Worm (Caenorhabditis elegans) whole organism, late embryonic: ENCODE data around the gene Y69A2AR.25.

Source experiments
- C08G9.2 ChIP-seq: sonication (generic microtip); optimal IDR thresholded peaks from 2 replicates; lab custom pipeline; 2016; ENCODE audit warnings: mild to moderate bottlenecking, missing genetic modification characterization, moderate library complexity, missing compliant biosample characterization
- K02D7.2 ChIP-seq: sonication (generic microtip); optimal IDR thresholded peaks from 2 replicates; lab custom pipeline; 2017; ENCODE audit warnings: mild to moderate bottlenecking, missing genetic modification characterization, missing compliant biosample characterization
- ahr-1 ChIP-seq: sonication (generic microtip); optimal IDR thresholded peaks from 2 replicates; lab custom pipeline; 2016; ENCODE audit warnings: missing genetic modification characterization, missing compliant biosample characterization
- ama-1 ChIP-seq: fragments of 150-350 bp; optimal IDR thresholded peaks from 2 replicates; lab custom pipeline; 2014
- ceh-14 ChIP-seq: sonication (generic microtip); optimal IDR thresholded peaks from 2 replicates; lab custom pipeline; 2016; ENCODE audit warnings: missing genotype, missing genetic modification characterization, missing compliant biosample characterization
- ceh-19 ChIP-seq: fragments of 200-800 bp; sonication (Bioruptor generic); optimal IDR thresholded peaks from 2 replicates; lab custom pipeline; 2018; ENCODE audit warnings: mild to moderate bottlenecking, missing genetic modification characterization, missing compliant biosample characterization
- ceh-2 ChIP-seq: sonication (generic microtip); optimal IDR thresholded peaks from 2 replicates; lab custom pipeline; 2016; ENCODE audit warnings: missing genotype, missing genetic modification characterization, missing compliant biosample characterization
- ceh-22 ChIP-seq: sonication (generic microtip); optimal IDR thresholded peaks from 2 replicates; lab custom pipeline; 2017; ENCODE audit warnings: missing biosample characterization, missing genetic modification characterization
- ceh-24 ChIP-seq: sonication (generic microtip); optimal IDR thresholded peaks from 2 replicates; lab custom pipeline; 2016; ENCODE audit warnings: mild to moderate bottlenecking, missing genetic modification characterization, missing compliant biosample characterization
- ceh-30 ChIP-seq: fragments of 150-350 bp; optimal IDR thresholded peaks from 2 replicates; lab custom pipeline; 2014; ENCODE audit warnings: missing biosample characterization, missing genetic modification characterization
- ceh-34 ChIP-seq: sonication (generic microtip); optimal IDR thresholded peaks from 2 replicates; lab custom pipeline; 2016; ENCODE audit warnings: mild to moderate bottlenecking, missing genetic modification characterization, missing compliant biosample characterization
- ceh-45 ChIP-seq: fragments of 200-800 bp; sonication (Bioruptor generic); IDR thresholded peaks from 2 replicates; pipeline ENCODE4 v1.3.6; 2022; ENCODE audit warnings: missing genetic modification reagents, missing genetic modification characterization, missing compliant biosample characterization
- ceh-9 ChIP-seq: sonication (generic microtip); optimal IDR thresholded peaks from 2 replicates; lab custom pipeline; 2016; ENCODE audit warnings: mild to moderate bottlenecking, missing genetic modification characterization, inconsistent platforms, missing compliant biosample characterization
- che-1 ChIP-seq: sonication (generic microtip); optimal IDR thresholded peaks from 2 replicates; lab custom pipeline; 2016; ENCODE audit warnings: mild to moderate bottlenecking, missing genetic modification characterization, missing compliant biosample characterization
- dve-1 ChIP-seq: sonication (generic microtip); optimal IDR thresholded peaks from 2 replicates; lab custom pipeline; 2017; ENCODE audit warnings: antibody characterized with exemption, mild to moderate bottlenecking, missing genetic modification characterization, missing compliant biosample characterization
- elt-4 ChIP-seq: sonication (generic microtip); optimal IDR thresholded peaks from 2 replicates; lab custom pipeline; 2016; ENCODE audit warnings: missing genetic modification characterization, missing compliant biosample characterization
- ets-4 ChIP-seq: sonication (generic microtip); optimal IDR thresholded peaks from 2 replicates; lab custom pipeline; 2016; ENCODE audit warnings: missing genetic modification characterization, missing compliant biosample characterization
- eyg-1 ChIP-seq: sonication (generic microtip); optimal IDR thresholded peaks from 2 replicates; lab custom pipeline; 2016; ENCODE audit warnings: missing genotype, missing genetic modification characterization, missing compliant biosample characterization
- fax-1 ChIP-seq: sonication (generic microtip); optimal IDR thresholded peaks from 2 replicates; lab custom pipeline; 2016; ENCODE audit warnings: missing genotype, missing genetic modification characterization, missing compliant biosample characterization
- fkh-10 ChIP-seq: fragments of 150-350 bp; optimal IDR thresholded peaks from 2 replicates; lab custom pipeline; 2014; ENCODE audit warnings: missing biosample characterization, missing genetic modification reagents, missing genetic modification characterization
- fkh-6 ChIP-seq: sonication (generic microtip); optimal IDR thresholded peaks from 2 replicates; lab custom pipeline; 2016; ENCODE audit warnings: missing genetic modification characterization, missing compliant biosample characterization
- hlh-13 ChIP-seq: fragments of 200-800 bp; sonication (Bioruptor generic); optimal IDR thresholded peaks from 2 replicates; lab custom pipeline; 2018; ENCODE audit warnings: mild to moderate bottlenecking, missing genetic modification characterization, missing compliant biosample characterization
- hlh-8 ChIP-seq: sonication (generic microtip); optimal IDR thresholded peaks from 2 replicates; lab custom pipeline; 2016; ENCODE audit warnings: missing genotype, missing genetic modification characterization, missing compliant biosample characterization
- lim-6 ChIP-seq: sonication (generic microtip); optimal IDR thresholded peaks from 2 replicates; lab custom pipeline; 2016; ENCODE audit warnings: missing genetic modification characterization, missing compliant biosample characterization
- mec-3 ChIP-seq: sonication (generic microtip); optimal IDR thresholded peaks from 2 replicates; lab custom pipeline; 2016; ENCODE audit warnings: borderline replicate concordance, missing genetic modification characterization, missing compliant biosample characterization
- nfya-1 ChIP-seq: sonication (generic microtip); optimal IDR thresholded peaks from 2 replicates; lab custom pipeline; 2017; ENCODE audit warnings: missing genetic modification characterization, mild to moderate bottlenecking, missing compliant biosample characterization, antibody characterized with exemption, moderate library complexity
- nhr-11 ChIP-seq: fragments of 150-350 bp; optimal IDR thresholded peaks from 2 replicates; lab custom pipeline; 2014; ENCODE audit warnings: missing biosample characterization, missing genetic modification characterization
- odd-2 ChIP-seq: sonication (generic microtip); optimal IDR thresholded peaks from 2 replicates; lab custom pipeline; 2017; ENCODE audit warnings: antibody characterized with exemption, mild to moderate bottlenecking, missing genetic modification characterization, missing compliant biosample characterization
- pag-3 ChIP-seq: sonication (generic microtip); optimal IDR thresholded peaks from 2 replicates; lab custom pipeline; 2016; ENCODE audit warnings: missing compliant biosample characterization, missing genetic modification characterization, borderline replicate concordance
- pat-9 ChIP-seq: fragments of 200-800 bp; sonication (Bioruptor generic); optimal IDR thresholded peaks from 2 replicates; lab custom pipeline; 2018; ENCODE audit warnings: mild to moderate bottlenecking, missing genetic modification characterization, moderate library complexity, missing compliant biosample characterization
- pax-1 ChIP-seq: fragments of 150-350 bp; optimal IDR thresholded peaks from 2 replicates; lab custom pipeline; 2014; ENCODE audit warnings: missing biosample characterization, missing genetic modification characterization
- pros-1 ChIP-seq: fragments of 150-350 bp; optimal IDR thresholded peaks from 2 replicates; lab custom pipeline; 2014; ENCODE audit warnings: missing biosample characterization, missing genetic modification reagents, missing genetic modification characterization
- sdc-2 ChIP-seq: sonication (generic microtip); optimal IDR thresholded peaks from 2 replicates; lab custom pipeline; 2016; ENCODE audit warnings: missing genotype, missing genetic modification characterization, missing compliant biosample characterization
- sox-2 ChIP-seq: fragments of 200-800 bp; sonication (Bioruptor generic); IDR thresholded peaks from 2 replicates; pipeline ENCODE4 v1.3.6; 2022; ENCODE audit warnings: missing genetic modification reagents, missing genetic modification characterization, missing compliant biosample characterization
- tbx-7 ChIP-seq: sonication (generic microtip); optimal IDR thresholded peaks from 2 replicates; lab custom pipeline; 2016; ENCODE audit warnings: missing genotype, missing genetic modification characterization, missing compliant biosample characterization
- ttx-3 ChIP-seq: sonication (generic microtip); optimal IDR thresholded peaks from 2 replicates; lab custom pipeline; 2016; ENCODE audit warnings: missing genetic modification reagents, missing genetic modification characterization, missing compliant biosample characterization
- unc-42 ChIP-seq: sonication (generic microtip); optimal IDR thresholded peaks from 2 replicates; lab custom pipeline; 2016; ENCODE audit warnings: missing genotype, missing genetic modification characterization, missing compliant biosample characterization
- unc-55 ChIP-seq: sonication (generic microtip); optimal IDR thresholded peaks from 2 replicates; lab custom pipeline; 2017; ENCODE audit warnings: missing biosample characterization, missing genetic modification reagents, missing genetic modification characterization
- zip-5 ChIP-seq: sonication (generic microtip); optimal IDR thresholded peaks from 2 replicates; lab custom pipeline; 2016; ENCODE audit warnings: missing genetic modification characterization, missing compliant biosample characterization
- ztf-16 ChIP-seq: sonication (generic microtip); optimal IDR thresholded peaks from 2 replicates; lab custom pipeline; 2017; ENCODE audit warnings: missing genetic modification characterization, missing compliant biosample characterization

The Y69A2AR.25 gene

ce11 chrIV:2568267-2568666 is at the start of gene Y69A2AR.25, which contains the start of gene Y69A2AR.12:
Gene Y69A2AR.25, minus strand, starts transcription at chrIV:2568367.
Gene Y69A2AR.12, plus strand, starts transcription at chrIV:2568614.
- no peak for TF ChIP-seq ets-4 (tag; lab: Kevin White, UChicago)
- no peak for TF ChIP-seq unc-42 (tag; lab: Kevin White, UChicago)
- no peak for TF ChIP-seq ceh-30
- no peak for TF ChIP-seq ceh-19 (GFP tag; lab: Kevin White, UChicago)
- TF ChIP-seq ama-1 (lab: Kevin White, UChicago), result no peak
- TF ChIP-seq ceh-14, result no peak
- no peak for TF ChIP-seq nhr-11 (tag; lab: Kevin White, UChicago)
- TF ChIP-seq ceh-24, result no peak
- no peak for TF ChIP-seq K02D7.2 (tag; lab: Kevin White, UChicago)
- TF ChIP-seq odd-2 (tag; lab: Kevin White, UChicago), result no peak
- no peak for TF ChIP-seq C08G9.2 (tag; lab: Kevin White, UChicago)
- no peak for TF ChIP-seq eyg-1 (tag; lab: Kevin White, UChicago)
- no peak for TF ChIP-seq pax-1 (tag; lab: Kevin White, UChicago)
- TF ChIP-seq ceh-45 (GFP tag; lab: Robert Waterston, UW), result no peak
- TF ChIP-seq hlh-8 (tag; lab: Kevin White, UChicago), result no peak
- TF ChIP-seq, all 69 proteins: peak for 0

- TF ChIP-seq ahr-1 (tag; lab: Kevin White, UChicago) (no peak), che-1 (no peak), zip-5 (tag; lab: Kevin White, UChicago) (no peak), lim-6 (no peak), odd-2 (tag; lab: Kevin White, UChicago) (no peak), pros-1 (tag; lab: Kevin White, UChicago) (no peak), ceh-9 (tag; lab: Kevin White, UChicago) (no peak), mec-3 (tag; lab: Kevin White, UChicago) (no peak), sdc-2 (tag; lab: Kevin White, UChicago) (no peak)
Observed at ce11 chrIV:2616853-2617252, 48.7 kb upstream of the Y69A2AR.25 start.

ce11 chrIV:2613754-2614244 is 45.6 kb upstream of the Y69A2AR.25 start, which contains the start of gene daao-1:
Gene daao-1, plus strand, starts transcription at chrIV:2614194.
- TF ChIP-seq ceh-14, result no peak
- TF ChIP-seq unc-55, result no peak
- no peak for TF ChIP-seq ama-1 (lab: Kevin White, UChicago)
- no peak for TF ChIP-seq sdc-2 (tag; lab: Kevin White, UChicago)
- no peak for TF ChIP-seq nfya-1
- no peak for TF ChIP-seq eyg-1 (tag; lab: Kevin White, UChicago)
- TF ChIP-seq elt-4, result no peak
- no peak for TF ChIP-seq pag-3 (tag; lab: Kevin White, UChicago)
- no peak for TF ChIP-seq sox-2 (GFP tag; lab: Robert Waterston, UW)
- no peak for TF ChIP-seq odd-2 (tag; lab: Kevin White, UChicago)
- no peak for TF ChIP-seq tbx-7 (tag; lab: Kevin White, UChicago)
- TF ChIP-seq, all 69 proteins: peak for 0

ce11 chrIV:2613011-2613503 is 44.9 kb upstream of the Y69A2AR.25 start, which contains the start of gene Y69A2AR.28:
Gene Y69A2AR.28, minus strand, starts transcription at chrIV:2613061.
- TF ChIP-seq ceh-2 (tag; lab: Kevin White, UChicago) (no peak), ceh-19 (GFP tag; lab: Kevin White, UChicago) (no peak), ttx-3 (no peak), ztf-16 (tag; lab: Kevin White, UChicago) (no peak), hlh-13 (no peak), nfya-1 (no peak), ceh-34 (tag; lab: Kevin White, UChicago) (no peak), fkh-10 (GFP tag; lab: Kevin White, UChicago) (no peak), fkh-6 (tag; lab: Kevin White, UChicago) (no peak), pat-9 (no peak), dve-1 (no peak), ceh-22 (tag; lab: Kevin White, UChicago) (no peak), zip-5 (tag; lab: Kevin White, UChicago) (no peak), unc-42 (tag; lab: Kevin White, UChicago) (no peak), fax-1 (tag; lab: Kevin White, UChicago) (no peak), nhr-11 (tag; lab: Kevin White, UChicago) (no peak), C08G9.2 (tag; lab: Kevin White, UChicago) (no peak), ceh-45 (GFP tag; lab: Robert Waterston, UW) (no peak)
- TF ChIP-seq, all 69 proteins: peak for 0
